Fruit fly (Drosophila melanogaster) whole organism, embryonic: ENCODE measurements around the gene Spn88Ea.
A peak's percentile ranks its signal among the peaks of the same experiment; 100 is the strongest.

ENCODE experiments used
- Ada2b ChIP-seq: fragments of 200-800 bp; sonication (Bioruptor generic); IDR thresholded peaks from 2 replicates; pipeline ENCODE4 v1.3.6; 2022; ENCODE audit warnings: missing biosample characterization, missing genetic modification characterization
- Bgb ChIP-seq: fragments of 200-800 bp; sonication (Bioruptor generic); IDR thresholded peaks from 2 replicates; pipeline ENCODE4 v1.3.6; 2022; ENCODE audit warnings: missing biosample characterization, missing genetic modification characterization; ENCODE audit not compliant: partially characterized antibody
- CG11247 ChIP-seq: fragments of 200-800 bp; sonication (Bioruptor generic); IDR thresholded peaks from 2 replicates; pipeline ENCODE4 v1.3.6; 2022; ENCODE audit warnings: missing biosample characterization, missing genetic modification characterization
- CG11695 ChIP-seq: fragments of 200-800 bp; sonication (Bioruptor generic); IDR thresholded peaks from 3 replicates; pipeline ENCODE4 v1.3.6; 2022; ENCODE audit warnings: missing biosample characterization, missing genetic modification characterization
- CG12155 ChIP-seq: fragments of 200-800 bp; sonication (Bioruptor generic); optimal IDR thresholded peaks from 3 replicates; lab custom pipeline; 2016; ENCODE audit warnings: missing biosample characterization, missing genetic modification characterization
- CG13287 ChIP-seq: fragments of 200-800 bp; sonication (Bioruptor generic); IDR thresholded peaks from 2 replicates; pipeline ENCODE4 v1.3.6; 2022; ENCODE audit warnings: missing biosample characterization, missing genetic modification characterization; ENCODE audit not compliant: partially characterized antibody
- CG14965 ChIP-seq: fragments of 200-800 bp; sonication (Bioruptor generic); optimal IDR thresholded peaks from 2 replicates; lab custom pipeline; 2016; ENCODE audit warnings: missing biosample characterization, missing genetic modification characterization, borderline replicate concordance
- CG15073 ChIP-seq: fragments of 200-800 bp; sonication (Bioruptor generic); optimal IDR thresholded peaks from 2 replicates; lab custom pipeline; 2016; ENCODE audit warnings: missing biosample characterization, missing genetic modification characterization
- CG1602 ChIP-seq: fragments of 200-800 bp; sonication (Bioruptor generic); optimal IDR thresholded peaks from 3 replicates; lab custom pipeline; 2016; ENCODE audit warnings: missing biosample characterization, missing genetic modification characterization
- CG16863 ChIP-seq: fragments of 200-800 bp; sonication (Bioruptor generic); optimal IDR thresholded peaks from 3 replicates; lab custom pipeline; 2016; ENCODE audit warnings: missing biosample characterization, missing genetic modification characterization
- CG2199 ChIP-seq: fragments of 200-800 bp; sonication (Bioruptor generic); IDR thresholded peaks from 3 replicates; pipeline ENCODE4 v1.3.6; 2022; ENCODE audit warnings: missing biosample characterization, missing genetic modification characterization
- CG2678 ChIP-seq: fragments of 200-800 bp; sonication (Bioruptor generic); optimal IDR thresholded peaks from 3 replicates; lab custom pipeline; 2019; ENCODE audit warnings: missing biosample characterization, mild to moderate bottlenecking, missing genetic modification characterization, moderate library complexity
- CG32772 ChIP-seq: fragments of 200-800 bp; sonication (Bioruptor generic); IDR thresholded peaks from 2 replicates; pipeline ENCODE4 v1.3.6; 2022; ENCODE audit warnings: missing biosample characterization, missing genetic modification characterization
- CG4328 ChIP-seq: fragments of 200-800 bp; sonication (Bioruptor generic); optimal IDR thresholded peaks from 3 replicates; lab custom pipeline; 2017; ENCODE audit warnings: missing biosample characterization, missing genetic modification reagents, missing genetic modification characterization
- CG4360 ChIP-seq: fragments of 200-800 bp; sonication (Bioruptor generic); IDR thresholded peaks from 2 replicates; pipeline ENCODE4 v1.3.6; 2022; ENCODE audit warnings: missing biosample characterization, missing genetic modification characterization
- CG4730 ChIP-seq: fragments of 200-800 bp; sonication (Bioruptor generic); IDR thresholded peaks from 2 replicates; pipeline ENCODE4 v1.3.6; 2022; ENCODE audit warnings: missing biosample characterization, missing genetic modification characterization
- CG7357 ChIP-seq: fragments of 200-800 bp; sonication (Bioruptor generic); IDR thresholded peaks from 3 replicates; pipeline ENCODE4 v1.3.6; 2022; ENCODE audit warnings: missing biosample characterization, missing genetic modification characterization
- CG9876 ChIP-seq: fragments of 200-800 bp; sonication (Bioruptor generic); optimal IDR thresholded peaks from 2 replicates; lab custom pipeline; 2016; ENCODE audit warnings: missing biosample characterization, missing genetic modification characterization
- CTCF ChIP-seq: fragments of 200-800 bp; sonication (Bioruptor generic); optimal IDR thresholded peaks from 2 replicates; lab custom pipeline; 2017; ENCODE audit warnings: missing biosample characterization, mild to moderate bottlenecking, missing genetic modification characterization, moderate library complexity
- Dad ChIP-seq: fragments of 200-800 bp; sonication (Bioruptor generic); optimal IDR thresholded peaks from 3 replicates; lab custom pipeline; 2016; ENCODE audit warnings: missing biosample characterization, missing genetic modification characterization
- Doc2 ChIP-seq: fragments of 200-800 bp; sonication (Bioruptor generic); IDR thresholded peaks from 2 replicates; pipeline ENCODE4 v1.3.6; 2022; ENCODE audit warnings: missing biosample characterization, missing genetic modification characterization
- Fer3 ChIP-seq: fragments of 200-800 bp; sonication (Bioruptor generic); optimal IDR thresholded peaks from 2 replicates; lab custom pipeline; 2018; ENCODE audit warnings: missing biosample characterization, mild to moderate bottlenecking, missing genetic modification characterization, moderate library complexity
- Hand ChIP-seq: fragments of 200-800 bp; sonication (Bioruptor generic); optimal IDR thresholded peaks from 2 replicates; lab custom pipeline; 2017; ENCODE audit warnings: mild to moderate bottlenecking, missing biosample characterization, missing genetic modification reagents, missing genetic modification characterization
- Lhr ChIP-seq: fragments of 200-800 bp; sonication (Bioruptor generic); optimal IDR thresholded peaks from 3 replicates; lab custom pipeline; 2017; ENCODE audit warnings: mild to moderate bottlenecking, missing biosample characterization, missing genetic modification reagents, missing genetic modification characterization
- Lim3 ChIP-seq: fragments of 200-800 bp; sonication (Bioruptor generic); IDR thresholded peaks from 2 replicates; pipeline ENCODE4 v1.3.6; 2022; ENCODE audit warnings: missing biosample characterization, missing genetic modification characterization
- MBD-R2 ChIP-seq: fragments of 200-800 bp; sonication (Bioruptor generic); IDR thresholded peaks from 2 replicates; pipeline ENCODE4 v1.3.6; 2022; ENCODE audit warnings: missing biosample characterization, missing genetic modification characterization
- Mad ChIP-seq: fragments of 200-800 bp; sonication (Bioruptor generic); optimal IDR thresholded peaks from 2 replicates; lab custom pipeline; 2016; ENCODE audit warnings: missing biosample characterization, missing genetic modification characterization
- Rx ChIP-seq: fragments of 200-800 bp; sonication (Bioruptor generic); IDR thresholded peaks from 2 replicates; pipeline ENCODE4 v1.3.6; 2022; ENCODE audit warnings: missing biosample characterization, missing genetic modification characterization
- Vsx1 ChIP-seq: fragments of 200-800 bp; sonication (Bioruptor generic); optimal IDR thresholded peaks from 2 replicates; lab custom pipeline; 2017; ENCODE audit warnings: missing biosample characterization, mild to moderate bottlenecking, missing genetic modification characterization, missing genetic modification reagents
- al ChIP-seq: fragments of 200-800 bp; sonication (Bioruptor generic); IDR thresholded peaks from 2 replicates; pipeline ENCODE4 v1.3.6; 2022; ENCODE audit warnings: missing biosample characterization, missing genetic modification characterization
- aop ChIP-seq: fragments of 200-800 bp; sonication (Bioruptor generic); IDR thresholded peaks from 2 replicates; pipeline ENCODE4 v1.3.6; 2022; ENCODE audit warnings: missing biosample characterization, missing genetic modification characterization
- ash1 ChIP-seq: fragments of 200-800 bp; sonication (Bioruptor generic); optimal IDR thresholded peaks from 2 replicates; lab custom pipeline; 2018; ENCODE audit warnings: missing biosample characterization, mild to moderate bottlenecking, missing genetic modification characterization
- bowl ChIP-seq: fragments of 200-800 bp; sonication (Bioruptor generic); IDR thresholded peaks from 2 replicates; pipeline ENCODE4 v1.3.6; 2022; ENCODE audit warnings: missing biosample characterization, missing genetic modification characterization
- gce ChIP-seq: fragments of 200-800 bp; sonication (Bioruptor generic); IDR thresholded peaks from 3 replicates; pipeline ENCODE4 v1.3.6; 2022; ENCODE audit warnings: missing biosample characterization, missing genetic modification characterization
- h ChIP-seq: fragments of >200 bp; optimal IDR thresholded peaks from 2 replicates; lab custom pipeline; 2017
- hb ChIP-seq: fragments of 200-800 bp; sonication (Bioruptor generic); IDR thresholded peaks from 3 replicates; pipeline ENCODE4 v1.3.6; 2022; ENCODE audit warnings: missing biosample characterization, missing genetic modification characterization; ENCODE audit not compliant: partially characterized antibody
- hkb ChIP-seq, 2 experiments: fragments of 200-800 bp in 1 of 2; fragments of >200 bp in 1 of 2; sonication (Bioruptor generic) in 1 of 2; IDR thresholded peaks in 1 of 2; optimal IDR thresholded peaks in 1 of 2; 2 replicates each; pipeline versions ENCODE4 v1.3.6 to Lab custom; 2017 to 2022; ENCODE audit warnings: missing biosample characterization in 1 of 2, missing genetic modification characterization in 1 of 2
- inv ChIP-seq: fragments of 200-800 bp; sonication (Bioruptor generic); IDR thresholded peaks from 2 replicates; pipeline ENCODE4 v1.3.6; 2022; ENCODE audit warnings: missing biosample characterization, missing genetic modification characterization; ENCODE audit not compliant: partially characterized antibody
- jing ChIP-seq: fragments of 200-800 bp; sonication (Bioruptor generic); optimal IDR thresholded peaks from 2 replicates; lab custom pipeline; 2018; ENCODE audit warnings: missing biosample characterization, mild to moderate bottlenecking, missing genetic modification characterization
- mam ChIP-seq: fragments of 200-800 bp; sonication (Bioruptor generic); optimal IDR thresholded peaks from 3 replicates; lab custom pipeline; 2016; ENCODE audit warnings: missing biosample characterization, missing genetic modification characterization
- otp ChIP-seq: fragments of 200-800 bp; sonication (Bioruptor generic); IDR thresholded peaks from 3 replicates; pipeline ENCODE4, ENCODE4 v1.3.6; 2022; ENCODE audit warnings: missing biosample characterization, missing genetic modification characterization
- pfk ChIP-seq: fragments of 200-800 bp; sonication (Bioruptor generic); optimal IDR thresholded peaks from 2 replicates; lab custom pipeline; 2018; ENCODE audit warnings: missing biosample characterization, mild to moderate bottlenecking, missing genetic modification characterization, moderate library complexity
- sens-2 ChIP-seq: fragments of 200-800 bp; sonication (Bioruptor generic); IDR thresholded peaks from 2 replicates; pipeline ENCODE4 v1.3.6; 2022; ENCODE audit warnings: missing biosample characterization, missing genetic modification characterization
- shn ChIP-seq: fragments of 200-800 bp; sonication (Bioruptor generic); optimal IDR thresholded peaks from 3 replicates; lab custom pipeline; 2016; ENCODE audit warnings: missing biosample characterization, missing genetic modification characterization
- slbo ChIP-seq: fragments of 200-800 bp; sonication (Bioruptor generic); IDR thresholded peaks from 2 replicates; pipeline ENCODE4 v1.3.6; 2022; ENCODE audit warnings: missing biosample characterization, missing genetic modification characterization
- sob ChIP-seq: fragments of 200-800 bp; sonication (Bioruptor generic); IDR thresholded peaks from 2 replicates; pipeline ENCODE4 v1.3.6; 2022; ENCODE audit warnings: missing biosample characterization, missing genetic modification characterization
- tx ChIP-seq: fragments of 200-800 bp; sonication (Bioruptor generic); optimal IDR thresholded peaks from 2 replicates; lab custom pipeline; 2016; ENCODE audit warnings: missing biosample characterization, missing genetic modification characterization
- wek ChIP-seq: fragments of 200-800 bp; sonication (Bioruptor generic); optimal IDR thresholded peaks from 3 replicates; lab custom pipeline; 2018; ENCODE audit warnings: missing biosample characterization, mild to moderate bottlenecking, missing genetic modification characterization, moderate library complexity
- zf30C ChIP-seq: fragments of 200-800 bp; sonication (Bioruptor generic); optimal IDR thresholded peaks from 3 replicates; lab custom pipeline; 2018; ENCODE audit warnings: missing biosample characterization, mild to moderate bottlenecking, missing genetic modification characterization

Spn88Ea gene

DNA sequence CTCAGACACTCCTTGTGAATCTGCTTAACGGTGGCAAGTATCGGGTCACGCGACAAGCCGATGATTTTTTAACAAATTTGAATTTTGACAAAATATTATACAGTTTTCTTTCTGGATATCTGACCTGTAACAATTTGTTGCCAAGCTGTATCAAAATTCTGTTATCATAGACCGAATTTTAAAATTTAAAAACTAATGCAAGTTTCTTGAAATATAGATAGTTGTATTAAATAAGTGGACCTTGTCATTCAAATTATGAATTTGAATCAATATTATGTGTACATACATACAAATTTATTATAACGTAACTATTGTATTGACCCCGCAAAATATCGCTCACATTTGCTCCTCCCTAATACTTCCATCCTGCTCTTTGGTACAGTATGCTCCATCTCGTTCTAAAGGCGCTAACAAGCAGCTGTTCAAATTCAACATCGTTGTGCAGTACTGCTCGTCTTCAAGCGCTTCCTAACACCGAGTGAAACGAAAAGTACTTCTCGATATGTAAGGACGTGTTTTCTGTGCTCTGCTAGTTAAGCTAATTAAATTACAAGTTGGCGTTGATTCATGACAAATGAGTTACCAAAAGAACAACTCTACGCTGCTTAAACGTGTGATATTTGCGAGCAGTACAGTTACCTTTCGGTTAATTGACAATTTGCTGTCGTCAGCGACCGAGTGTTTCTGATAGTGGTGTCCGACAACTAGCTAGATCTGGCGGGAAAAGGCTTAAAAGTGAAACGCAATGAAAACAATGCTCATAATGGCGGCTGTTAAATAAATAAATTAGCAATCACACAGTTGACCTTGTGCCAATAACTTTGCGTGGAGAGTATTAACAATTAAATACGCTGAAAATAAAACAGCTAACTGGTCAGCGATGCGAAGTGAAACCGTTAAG is 9.9 kb downstream of the Spn88Ea start, which contains the start of the genes Kpc1 and CG42542 (continued):
- TF ChIP-seq otp = peak; percentile 67; the same call in 1 of the 3 replicates
- peak; percentile 81 for TF ChIP-seq slbo
- TF ChIP-seq CG9876 (GFP tag; lab: Kevin White, UChicago) = peak; percentile 55
- TF ChIP-seq CG7357 (GFP tag; lab: Robert Waterston, UW) = peak; percentile 8; the same call in 1 of the 3 replicates
- TF ChIP-seq Mad = peak; percentile 66
- TF ChIP-seq Lim3 (GFP tag; lab: Robert Waterston, UW) = no peak
- no peak for TF ChIP-seq wek (GFP tag; lab: Kevin White, UChicago)
- TF ChIP-seq Doc2 = no peak
- TF ChIP-seq Vsx1 (GFP tag; lab: Kevin White, UChicago) = peak; percentile 76
- TF ChIP-seq Dad (GFP tag; lab: Kevin White, UChicago) = peak; percentile 50
- TF ChIP-seq Fer3 (tag; lab: Kevin White, UChicago) = no peak
- peak; percentile 33 for TF ChIP-seq Hand (GFP tag; lab: Kevin White, UChicago)
- TF ChIP-seq CG4328 (GFP tag; lab: Kevin White, UChicago) = peak; percentile 50
- peak; percentile 56 for TF ChIP-seq Lhr
- no peak for TF ChIP-seq zf30C (GFP tag; lab: Kevin White, UChicago)
- TF ChIP-seq CG16863 (GFP tag; lab: Kevin White, UChicago) = peak; percentile 52
- TF ChIP-seq sens-2 = no peak; the same call in 1 of the 2 replicates
- peak; percentile 90 for TF ChIP-seq inv (GFP tag; lab: Robert Waterston, UW)
- peak; percentile 71 for TF ChIP-seq mam (GFP tag; lab: Kevin White, UChicago)
- peak; percentile 70 for TF ChIP-seq shn (GFP tag; lab: Kevin White, UChicago)
- peak; percentile 74 for TF ChIP-seq CG12155
- TF ChIP-seq CG13287 (GFP tag; lab: Robert Waterston, UW) = peak; percentile 93
- no peak for TF ChIP-seq h
- TF ChIP-seq Bgb (GFP tag; lab: Robert Waterston, UW) = peak; percentile 84
- TF ChIP-seq Ada2b (GFP tag; lab: Robert Waterston, UW) = peak; percentile 35; the same call in 1 of the 2 replicates
- no peak; the same call in 2 of the 3 replicates for TF ChIP-seq gce
- TF ChIP-seq hb (GFP tag; lab: Robert Waterston, UW) = peak; percentile 82; the same call in 2 of the 3 replicates
- TF ChIP-seq CG11247 (GFP tag; lab: Robert Waterston, UW) = peak; percentile 69
- peak; percentile 22 for TF ChIP-seq CTCF
- TF ChIP-seq CG11695 (GFP tag; lab: Robert Waterston, UW) = no peak
- TF ChIP-seq pfk = no peak
- TF ChIP-seq sob = peak; percentile 87
- TF ChIP-seq CG32772 = peak; percentile 63
- TF ChIP-seq Rx (GFP tag; lab: Robert Waterston, UW) = peak; percentile 47; the same call in 1 of the 2 replicates
- TF ChIP-seq CG15073 (GFP tag; lab: Kevin White, UChicago) = no peak
- TF ChIP-seq ash1 (GFP tag; lab: Kevin White, UChicago) = peak; percentile 54
- TF ChIP-seq CG4360 = 0 out of 2 replicates have a peak, but pooled peaks have one; percentile 16
- peak; percentile 83 for TF ChIP-seq MBD-R2
- peak; percentile 60 for TF ChIP-seq tx (GFP tag; lab: Kevin White, UChicago)
- TF ChIP-seq aop (GFP tag; lab: Robert Waterston, UW) = no peak
- TF ChIP-seq CG4730 = peak; percentile 45; the same call in 1 of the 2 replicates
- peak; percentile 7 for TF ChIP-seq jing (GFP tag; lab: Kevin White, UChicago)
- peak; percentile 3 for TF ChIP-seq CG2678 (tag; lab: Kevin White, UChicago)
- no peak for TF ChIP-seq CG14965
- 0 out of 3 replicates have a peak, but pooled peaks have one; percentile 47 for TF ChIP-seq CG2199 (GFP tag; lab: Robert Waterston, UW)
- peak; percentile 35 for TF ChIP-seq hkb (optimal IDR thresholded peaks at IDR 0.05; lab: Kevin White, UChicago)
- 0 out of 2 replicates have a peak, but pooled peaks have one; percentile 20 for TF ChIP-seq hkb (GFP tag; IDR thresholded peaks at IDR 0.05; lab: Robert Waterston, UW)
- TF ChIP-seq al (GFP tag; lab: Robert Waterston, UW) = peak; percentile 27; the same call in 1 of the 2 replicates
- 0 out of 2 replicates have a peak, but pooled peaks have one; percentile 39 for TF ChIP-seq bowl (GFP tag; lab: Robert Waterston, UW)
- TF ChIP-seq CG1602 (GFP tag; lab: Kevin White, UChicago) = peak; percentile 79
